Fruit fly (Drosophila melanogaster): ENCODE data around the gene BORCS5.

- TF ChIP-seq CG8478 (optimal IDR thresholded peaks at IDR 0.05) = no peak
- no peak for TF ChIP-seq CTCF (optimal IDR thresholded peaks at IDR 0.05)
These were observed 42.6 kb upstream of the BORCS5 start for dm6 chrX:11915154-11915593.

Data from S2 (cell line).